Worm (Caenorhabditis elegans) whole organism, young adult: ENCODE measurements around the gene ZK673.6.

ENCODE experiments used
- B0035.1 ChIP-seq: sonication (generic microtip); optimal IDR thresholded peaks from 2 replicates; lab custom pipeline; 2016; ENCODE audit warnings: missing genetic modification characterization, mild to moderate bottlenecking, missing compliant biosample characterization, missing genotype, missing genetic modification reagents
- C06A6.2 ChIP-seq: fragments of 200-800 bp; sonication (Bioruptor generic); conservative IDR thresholded peaks from 2 replicates; pipeline ENCODE4 v1.3.6; 2022; ENCODE audit warnings: missing genetic modification characterization, missing compliant biosample characterization
- F39B2.1 ChIP-seq: fragments of 200-800 bp; sonication (Bioruptor generic); IDR thresholded peaks from 2 replicates; pipeline ENCODE4 v1.3.6; 2022; ENCODE audit warnings: missing genetic modification reagents, missing genetic modification characterization, missing compliant biosample characterization
- F49E8.2 ChIP-seq: sonication (generic microtip); optimal IDR thresholded peaks from 3 replicates; lab custom pipeline; 2017; ENCODE audit warnings: missing genetic modification characterization, mild to moderate bottlenecking, missing compliant biosample characterization, antibody characterized with exemption, moderate library complexity; ENCODE audit not compliant: insufficient read depth
- F55B11.4 ChIP-seq: sonication (generic microtip); optimal IDR thresholded peaks from 2 replicates; lab custom pipeline; 2016; ENCODE audit warnings: missing compliant biosample characterization, missing genetic modification characterization, borderline replicate concordance; ENCODE audit not compliant: insufficient read depth
- F57C9.4 ChIP-seq: sonication (generic microtip); optimal IDR thresholded peaks from 2 replicates; lab custom pipeline; 2017; ENCODE audit warnings: mild to moderate bottlenecking, missing genetic modification characterization, missing compliant biosample characterization
- K12H6.12 ChIP-seq: fragments of 200-800 bp; sonication (Bioruptor generic); optimal IDR thresholded peaks from 2 replicates; lab custom pipeline; 2018; ENCODE audit warnings: mild to moderate bottlenecking, missing genetic modification characterization, missing compliant biosample characterization
- T26A5.8 ChIP-seq: sonication (generic microtip); optimal IDR thresholded peaks from 2 replicates; lab custom pipeline; 2016; ENCODE audit warnings: missing genetic modification characterization, missing compliant biosample characterization
- Y79H2A.3 ChIP-seq: fragments of 200-800 bp; sonication (Bioruptor generic); conservative IDR thresholded peaks from 2 replicates; pipeline ENCODE4 v1.3.6; 2022; ENCODE audit warnings: missing genetic modification reagents, missing genetic modification characterization, missing compliant biosample characterization
- Y95B8A.8 ChIP-seq: fragments of 200-800 bp; sonication (Bioruptor generic); IDR thresholded peaks from 2 replicates; pipeline ENCODE4 v1.3.6; 2022; ENCODE audit warnings: missing genetic modification reagents, missing genetic modification characterization, missing compliant biosample characterization
- aptf-2 ChIP-seq: fragments of 200-800 bp; sonication (Bioruptor generic); conservative IDR thresholded peaks from 2 replicates; pipeline ENCODE4 v1.3.6; 2022; ENCODE audit warnings: missing genetic modification reagents, missing genetic modification characterization, missing compliant biosample characterization
- aptf-3 ChIP-seq: fragments of 200-800 bp; sonication (Bioruptor generic); IDR thresholded peaks from 2 replicates; pipeline ENCODE4 v1.3.6; 2022; ENCODE audit warnings: missing genetic modification characterization, missing compliant biosample characterization
- cebp-1 ChIP-seq, 2 experiments: fragments of 200-800 bp in 1 of 2; sonication (Bioruptor generic) in 1 of 2; sonication (generic microtip) in 1 of 2; IDR thresholded peaks in 1 of 2; optimal IDR thresholded peaks in 1 of 2; 2 replicates each; pipeline versions ENCODE4 v1.3.6 to Lab custom; 2017 to 2022; ENCODE audit warnings: missing compliant biosample characterization in 2 of 2, missing genetic modification characterization in 2 of 2, mild to moderate bottlenecking in 1 of 2, missing genetic modification reagents in 1 of 2, moderate library complexity in 1 of 2
- ceh-100 ChIP-seq: fragments of 200-800 bp; sonication (Bioruptor generic); IDR thresholded peaks from 2 replicates; pipeline ENCODE4 v1.3.6; 2022; ENCODE audit warnings: missing genetic modification reagents, missing genetic modification characterization, missing compliant biosample characterization
- ceh-58 ChIP-seq: fragments of 200-800 bp; sonication (Bioruptor generic); IDR thresholded peaks from 2 replicates; pipeline ENCODE4 v1.3.6; 2022; ENCODE audit warnings: missing genetic modification characterization, missing compliant biosample characterization
- ceh-91 ChIP-seq: fragments of 200-800 bp; sonication (Bioruptor generic); IDR thresholded peaks from 2 replicates; pipeline ENCODE4 v1.3.6; 2022; ENCODE audit warnings: missing genetic modification reagents, missing genetic modification characterization, missing compliant biosample characterization
- die-1 ChIP-seq: sonication (generic microtip); optimal IDR thresholded peaks from 2 replicates; lab custom pipeline; 2016; ENCODE audit warnings: missing genotype, mild to moderate bottlenecking, missing genetic modification characterization, missing compliant biosample characterization
- dpl-1 ChIP-seq: fragments of 150-350 bp; optimal IDR thresholded peaks from 2 replicates; lab custom pipeline; 2014; ENCODE audit warnings: missing biosample characterization, missing genetic modification reagents, missing genetic modification characterization
- efl-1 ChIP-seq: fragments of 150-350 bp; optimal IDR thresholded peaks from 2 replicates; lab custom pipeline; 2014; ENCODE audit warnings: missing biosample characterization, missing genetic modification reagents, missing genetic modification characterization
- ekl-4 ChIP-seq: fragments of 200-800 bp; sonication (Bioruptor generic); IDR thresholded peaks from 2 replicates; pipeline ENCODE4 v1.3.6; 2022; ENCODE audit warnings: missing genetic modification reagents, missing genetic modification characterization, missing compliant biosample characterization
- him-1 ChIP-seq: sonication (generic microtip); optimal IDR thresholded peaks from 2 replicates; lab custom pipeline; 2016; ENCODE audit warnings: missing genotype, missing genetic modification reagents, missing genetic modification characterization, missing compliant biosample characterization
- hlh-12 ChIP-seq: sonication (generic microtip); optimal IDR thresholded peaks from 2 replicates; lab custom pipeline; 2016; ENCODE audit warnings: missing genetic modification characterization, missing compliant biosample characterization
- hlh-26 ChIP-seq: fragments of 200-800 bp; sonication (Bioruptor generic); conservative IDR thresholded peaks from 2 replicates; pipeline ENCODE4 v1.3.6; 2022; ENCODE audit warnings: missing genetic modification reagents, missing genetic modification characterization, missing compliant biosample characterization
- hmg-1.2 ChIP-seq: fragments of 200-800 bp; sonication (Bioruptor generic); IDR thresholded peaks from 2 replicates; pipeline ENCODE4 v1.3.6; 2022; ENCODE audit warnings: missing genetic modification reagents, missing genetic modification characterization, missing compliant biosample characterization
- hsf-1 ChIP-seq: fragments of 200-800 bp; sonication (Bioruptor generic); IDR thresholded peaks from 2 replicates; pipeline ENCODE4 v1.3.6; 2022; ENCODE audit warnings: missing genetic modification reagents, missing genetic modification characterization, missing compliant biosample characterization
- let-607 ChIP-seq, 2 experiments: fragments of 200-800 bp in 1 of 2; sonication (Bioruptor generic) in 1 of 2; sonication (generic microtip) in 1 of 2; optimal IDR thresholded peaks; 2 replicates each; lab custom pipeline; 2016 to 2018; ENCODE audit warnings: mild to moderate bottlenecking in 2 of 2, missing compliant biosample characterization in 2 of 2, missing genetic modification characterization in 2 of 2, moderate library complexity in 2 of 2, missing genotype in 1 of 2
- lin-35 ChIP-seq, 3 experiments: fragments of 150-350 bp in 2 of 3; sonication (generic microtip) in 1 of 3; optimal IDR thresholded peaks; 2 replicates each; lab custom pipeline; 2014 to 2018; ENCODE audit warnings: missing biosample characterization in 3 of 3, missing genetic modification characterization in 3 of 3, missing genetic modification reagents in 3 of 3
- lir-1 ChIP-seq: fragments of 200-800 bp; sonication (Bioruptor generic); conservative IDR thresholded peaks from 2 replicates; pipeline ENCODE4 v1.3.6; 2022; ENCODE audit warnings: missing genetic modification reagents, missing genetic modification characterization, missing compliant biosample characterization
- lsl-1 ChIP-seq: fragments of 200-800 bp; sonication (Bioruptor generic); optimal IDR thresholded peaks from 2 replicates; lab custom pipeline; 2018; ENCODE audit warnings: mild to moderate bottlenecking, missing genetic modification characterization, moderate library complexity, missing compliant biosample characterization
- madf-3 ChIP-seq: fragments of 200-800 bp; sonication (Bioruptor generic); IDR thresholded peaks from 2 replicates; pipeline ENCODE4 v1.3.6; 2022; ENCODE audit warnings: missing genetic modification reagents, missing genetic modification characterization, missing compliant biosample characterization
- madf-6 ChIP-seq: fragments of 200-800 bp; sonication (Bioruptor generic); IDR thresholded peaks from 2 replicates; pipeline ENCODE4 v1.3.6; 2022; ENCODE audit warnings: missing genetic modification reagents, missing genetic modification characterization, missing compliant biosample characterization
- madf-8 ChIP-seq: fragments of 200-800 bp; sonication (Bioruptor generic); conservative IDR thresholded peaks from 2 replicates; pipeline ENCODE4 v1.3.6; 2022; ENCODE audit warnings: missing genetic modification reagents, missing genetic modification characterization, missing compliant biosample characterization
- mcd-1 ChIP-seq: fragments of 200-800 bp; sonication (Bioruptor generic); IDR thresholded peaks from 2 replicates; pipeline ENCODE4 v1.3.6; 2022; ENCODE audit warnings: missing genetic modification reagents, missing genetic modification characterization, missing compliant biosample characterization
- mxl-1 ChIP-seq: sonication (generic microtip); optimal IDR thresholded peaks from 2 replicates; lab custom pipeline; 2016; ENCODE audit warnings: missing genetic modification characterization, missing compliant biosample characterization
- nfyb-1 ChIP-seq: fragments of 200-800 bp; sonication (Bioruptor generic); IDR thresholded peaks from 2 replicates; pipeline ENCODE4 v1.3.6; 2022; ENCODE audit warnings: missing genetic modification reagents, missing genetic modification characterization, missing compliant biosample characterization
- nhr-80 ChIP-seq: sonication (generic microtip); optimal IDR thresholded peaks from 2 replicates; lab custom pipeline; 2016; ENCODE audit warnings: missing genetic modification characterization, missing compliant biosample characterization
- nhr-90 ChIP-seq: sonication (generic microtip); optimal IDR thresholded peaks from 2 replicates; lab custom pipeline; 2016; ENCODE audit warnings: missing genotype, mild to moderate bottlenecking, missing genetic modification characterization, missing compliant biosample characterization
- sdz-38 ChIP-seq: sonication (generic microtip); optimal IDR thresholded peaks from 2 replicates; lab custom pipeline; 2016; ENCODE audit warnings: missing genotype, missing genetic modification characterization, missing compliant biosample characterization
- sea-2 ChIP-seq: fragments of 200-800 bp; sonication (Bioruptor generic); IDR thresholded peaks from 2 replicates; pipeline ENCODE4 v1.3.6; 2022; ENCODE audit warnings: missing genetic modification characterization, missing compliant biosample characterization
- snpc-3.4 ChIP-seq: sonication (generic microtip); optimal IDR thresholded peaks from 2 replicates; lab custom pipeline; 2017; ENCODE audit warnings: missing genetic modification characterization, mild to moderate bottlenecking, missing compliant biosample characterization, antibody characterized with exemption, moderate library complexity, missing genotype, missing genetic modification reagents
- somi-1 ChIP-seq: fragments of 200-800 bp; sonication (Bioruptor generic); optimal IDR thresholded peaks from 2 replicates; lab custom pipeline; 2018; ENCODE audit warnings: mild to moderate bottlenecking, missing genetic modification characterization, missing compliant biosample characterization
- sptf-2 ChIP-seq: fragments of 200-800 bp; sonication (Bioruptor generic); optimal IDR thresholded peaks from 2 replicates; lab custom pipeline; 2018; ENCODE audit warnings: mild to moderate bottlenecking, missing genetic modification characterization, missing compliant biosample characterization
- tbp1 ChIP-seq: fragments of 200-800 bp; sonication (Bioruptor generic); optimal IDR thresholded peaks from 2 replicates; lab custom pipeline; 2018; ENCODE audit warnings: mild to moderate bottlenecking, missing genetic modification characterization, missing compliant biosample characterization
- tlf-1 ChIP-seq: fragments of 200-800 bp; sonication (Bioruptor generic); optimal IDR thresholded peaks from 2 replicates; lab custom pipeline; 2018; ENCODE audit warnings: mild to moderate bottlenecking, missing genetic modification characterization, missing compliant biosample characterization
- unc-130 ChIP-seq: sonication (generic microtip); optimal IDR thresholded peaks from 2 replicates; lab custom pipeline; 2016; ENCODE audit warnings: missing genetic modification reagents, missing genetic modification characterization, missing compliant biosample characterization
- xnd-1 ChIP-seq: sonication (generic microtip); optimal IDR thresholded peaks from 2 replicates; lab custom pipeline; 2016; ENCODE audit warnings: missing genotype, missing genetic modification reagents, missing genetic modification characterization, missing compliant biosample characterization
- zim-3 ChIP-seq: sonication (generic microtip); optimal IDR thresholded peaks from 2 replicates; lab custom pipeline; 2017; ENCODE audit warnings: mild to moderate bottlenecking, missing genetic modification characterization, moderate library complexity, missing compliant biosample characterization
- ztf-18 ChIP-seq: sonication (generic microtip); optimal IDR thresholded peaks from 2 replicates; lab custom pipeline; 2016; ENCODE audit warnings: missing genotype, mild to moderate bottlenecking, missing genetic modification characterization, missing compliant biosample characterization
- ztf-3 ChIP-seq: fragments of 200-800 bp; sonication (Bioruptor generic); optimal IDR thresholded peaks from 2 replicates; lab custom pipeline; 2018; ENCODE audit warnings: mild to moderate bottlenecking, missing genetic modification characterization, missing compliant biosample characterization

Gene ZK673.6

ce11 chrII:10416332-10416863 lies 47.7 kb downstream of the ZK673.6 start, which contains the start of gene eif-2A:
TSS of gene eif-2A (plus strand) at chrII:10416800.
- TF ChIP-seq unc-130 (no peak), F57C9.4 (tag; lab: Kevin White, UChicago) (no peak), F55B11.4 (tag; lab: Kevin White, UChicago) (no peak), lsl-1 (GFP tag; lab: Kevin White, UChicago) (peak; percentile 61), sea-2 (GFP tag; lab: Robert Waterston, UW) (no peak), B0035.1 (tag; lab: Kevin White, UChicago) (no peak), lir-1 (no peak), hmg-1.2 (GFP tag; lab: Robert Waterston, UW) (0 out of 2 replicates have a peak, but pooled peaks have one; percentile 5), hsf-1 (GFP tag; lab: Robert Waterston, UW) (no peak), ceh-100 (GFP tag; lab: Robert Waterston, UW) (no peak), xnd-1 (tag; lab: Kevin White, UChicago) (peak; percentile 72), sdz-38 (tag; lab: Kevin White, UChicago) (no peak), nhr-90 (tag; lab: Kevin White, UChicago) (no peak), F49E8.2 (tag; lab: Kevin White, UChicago) (no peak), ztf-18 (tag; lab: Kevin White, UChicago) (no peak), cebp-1 (GFP tag; IDR thresholded peaks at IDR 0.05; lab: Robert Waterston, UW) (no peak), cebp-1 (tag; optimal IDR thresholded peaks at IDR 0.05; lab: Kevin White, UChicago) (peak; percentile 31), ekl-4 (no peak), madf-3 (GFP tag; lab: Robert Waterston, UW) (no peak), nhr-80 (tag; lab: Kevin White, UChicago) (no peak), C06A6.2 (no peak), Y79H2A.3 (no peak), mcd-1 (GFP tag; lab: Robert Waterston, UW) (no peak), madf-8 (peak; percentile 83), lin-35 (GFP tag; optimal IDR thresholded peaks at IDR 0.05; lab: Kevin White, UChicago) (no peak), sptf-2 (GFP tag; lab: Kevin White, UChicago) (no peak), tlf-1 (GFP tag; lab: Kevin White, UChicago) (no peak), madf-6 (GFP tag; lab: Robert Waterston, UW) (peak; percentile 94), let-607 (tag; optimal IDR thresholded peaks at IDR 0.05; lab: Kevin White, UChicago) (no peak), hlh-12 (no peak), aptf-2 (GFP tag; lab: Robert Waterston, UW) (no peak), K12H6.12 (tag; lab: Kevin White, UChicago) (no peak), tbp1 (no peak), T26A5.8 (tag; lab: Kevin White, UChicago) (no peak), zim-3 (no peak), ceh-91 (peak; percentile 76), F39B2.1 (GFP tag; lab: Robert Waterston, UW) (no peak), aptf-3 (GFP tag; lab: Robert Waterston, UW) (no peak), snpc-3.4 (peak; percentile 17), ztf-3 (GFP tag; lab: Kevin White, UChicago) (no peak), Y95B8A.8 (GFP tag; lab: Robert Waterston, UW) (no peak), hlh-26 (GFP tag; lab: Robert Waterston, UW) (no peak), efl-1 (GFP tag; lab: Kevin White, UChicago) (peak; percentile 88), ceh-58 (GFP tag; lab: Robert Waterston, UW) (no peak), somi-1 (GFP tag; lab: Kevin White, UChicago) (no peak), mxl-1 (tag; lab: Kevin White, UChicago) (no peak), him-1 (tag; lab: Kevin White, UChicago) (no peak), die-1 (no peak), nfyb-1 (GFP tag; lab: Robert Waterston, UW) (no peak), dpl-1 (GFP tag; lab: Kevin White, UChicago) (peak; percentile 72)
